Worm (Caenorhabditis elegans) whole organism, L1 larva: ENCODE results near the gene hsp-12.2.

Experiments
- C04F5.9 ChIP-seq: sonication (generic microtip); optimal IDR thresholded peaks from 2 replicates; lab custom pipeline; 2016; ENCODE audit warnings: missing genetic modification characterization, missing compliant biosample characterization
- C16A3.4 ChIP-seq: fragments of 150-350 bp; optimal IDR thresholded peaks from 2 replicates; lab custom pipeline; 2014; ENCODE audit warnings: missing biosample characterization, missing genetic modification characterization
- C34B4.2 ChIP-seq: sonication (generic microtip); optimal IDR thresholded peaks from 2 replicates; lab custom pipeline; 2017; ENCODE audit warnings: mild to moderate bottlenecking, missing genetic modification characterization, missing compliant biosample characterization
- F16B12.6 ChIP-seq: fragments of 150-350 bp; optimal IDR thresholded peaks from 2 replicates; lab custom pipeline; 2014; ENCODE audit warnings: missing biosample characterization, missing genetic modification characterization
- Y116A8C.19 ChIP-seq: sonication (generic microtip); optimal IDR thresholded peaks from 2 replicates; lab custom pipeline; 2016; ENCODE audit warnings: missing compliant biosample characterization, missing genetic modification characterization, borderline replicate concordance
- aha-1 ChIP-seq: fragments of 150-350 bp; optimal IDR thresholded peaks from 2 replicates; lab custom pipeline; 2014; ENCODE audit warnings: missing biosample characterization, missing genetic modification characterization
- alr-1 ChIP-seq: fragments of 200-800 bp; sonication (Bioruptor generic); optimal IDR thresholded peaks from 2 replicates; lab custom pipeline; 2018; ENCODE audit warnings: borderline replicate concordance, mild to moderate bottlenecking, missing genetic modification characterization, missing compliant biosample characterization
- aly-2 ChIP-seq: fragments of 150-350 bp; optimal IDR thresholded peaks from 2 replicates; lab custom pipeline; 2014; ENCODE audit warnings: missing biosample characterization, missing genetic modification characterization
- ama-1 ChIP-seq: fragments of 150-350 bp; optimal IDR thresholded peaks from 2 replicates; lab custom pipeline; 2014
- blmp-1 ChIP-seq: fragments of 150-350 bp; optimal IDR thresholded peaks from 2 replicates; lab custom pipeline; 2014; ENCODE audit warnings: missing biosample characterization, missing genetic modification characterization
- ceh-63 ChIP-seq: fragments of 200-800 bp; sonication (Bioruptor generic); optimal IDR thresholded peaks from 2 replicates; lab custom pipeline; 2018; ENCODE audit warnings: mild to moderate bottlenecking, missing genetic modification characterization, missing compliant biosample characterization
- ceh-8 ChIP-seq: fragments of 200-800 bp; sonication (Bioruptor generic); optimal IDR thresholded peaks from 2 replicates; lab custom pipeline; 2018; ENCODE audit warnings: mild to moderate bottlenecking, missing genetic modification characterization, moderate library complexity, missing compliant biosample characterization
- ceh-82 ChIP-seq, 3 experiments: fragments of 150-350 bp in 1 of 3; sonication (generic microtip) in 2 of 3; optimal IDR thresholded peaks; 2 replicates each; lab custom pipeline; 2014 to 2017; ENCODE audit warnings: missing biosample characterization in 3 of 3, missing genetic modification characterization in 3 of 3
- ceh-88 ChIP-seq: fragments of 200-800 bp; sonication (Bioruptor generic); IDR thresholded peaks from 2 replicates; pipeline ENCODE4 v1.3.6; 2022; ENCODE audit warnings: missing genetic modification characterization, missing compliant biosample characterization
- ceh-90 ChIP-seq: sonication (generic microtip); optimal IDR thresholded peaks from 2 replicates; lab custom pipeline; 2016; ENCODE audit warnings: missing genetic modification characterization, missing compliant biosample characterization
- ces-1 ChIP-seq: fragments of 150-350 bp; optimal IDR thresholded peaks from 2 replicates; lab custom pipeline; 2014; ENCODE audit warnings: missing biosample characterization, missing genetic modification reagents, missing genetic modification characterization
- dpl-1 ChIP-seq, 3 experiments: fragments of 150-350 bp in 2 of 3; sonication (generic microtip) in 1 of 3; optimal IDR thresholded peaks; 2 replicates each; lab custom pipeline; 2014 to 2017; ENCODE audit warnings: missing biosample characterization in 3 of 3, missing genetic modification characterization in 3 of 3, missing genetic modification reagents in 3 of 3
- dsc-1 ChIP-seq: sonication (generic microtip); optimal IDR thresholded peaks from 2 replicates; lab custom pipeline; 2016; ENCODE audit warnings: mild to moderate bottlenecking, missing genetic modification characterization, missing compliant biosample characterization
- efl-3 ChIP-seq: fragments of 200-800 bp; sonication (Bioruptor generic); optimal IDR thresholded peaks from 2 replicates; lab custom pipeline; 2018; ENCODE audit warnings: mild to moderate bottlenecking, missing genetic modification characterization, missing compliant biosample characterization
- elt-2 ChIP-seq: sonication (generic microtip); optimal IDR thresholded peaks from 2 replicates; lab custom pipeline; 2016; ENCODE audit warnings: missing genetic modification characterization, mild to moderate bottlenecking, inconsistent platforms, missing compliant biosample characterization, missing genetic modification reagents
- elt-3 ChIP-seq, 6 experiments: fragments of 150-350 bp in 1 of 6; sonication (generic microtip); optimal IDR thresholded peaks; 2 replicates each; lab custom pipeline; 2017 to 2018; ENCODE audit warnings: missing biosample characterization in 6 of 6, missing genetic modification characterization in 6 of 6, inconsistent platforms in 1 of 6
- fkh-8 ChIP-seq: sonication (generic microtip); optimal IDR thresholded peaks from 2 replicates; lab custom pipeline; 2016; ENCODE audit warnings: mild to moderate bottlenecking, missing genetic modification characterization, missing compliant biosample characterization
- grh-1 ChIP-seq: fragments of 200-800 bp; sonication (Bioruptor generic); IDR thresholded peaks from 2 replicates; pipeline ENCODE4 v1.3.6; 2022; ENCODE audit warnings: missing genetic modification reagents, missing genetic modification characterization, missing compliant biosample characterization
- irx-1 ChIP-seq: sonication (generic microtip); optimal IDR thresholded peaks from 2 replicates; lab custom pipeline; 2016; ENCODE audit warnings: missing genetic modification characterization, missing compliant biosample characterization
- isw-1 ChIP-seq: fragments of 200-800 bp; sonication (Bioruptor generic); IDR thresholded peaks from 2 replicates; pipeline ENCODE4 v1.3.6; 2022; ENCODE audit warnings: missing genetic modification characterization, missing compliant biosample characterization
- lin-13 ChIP-seq: fragments of 150-350 bp; optimal IDR thresholded peaks from 2 replicates; lab custom pipeline; 2014; ENCODE audit warnings: missing biosample characterization, missing genetic modification reagents, missing genetic modification characterization
- lin-15B ChIP-seq: fragments of 150-350 bp; sonication (generic microtip); optimal IDR thresholded peaks from 3 replicates; lab custom pipeline; 2014; ENCODE audit warnings: missing biosample characterization, missing genetic modification characterization
- lin-35 ChIP-seq, 2 experiments: fragments of 150-350 bp; optimal IDR thresholded peaks; 2 replicates each; lab custom pipeline; 2014; ENCODE audit warnings: missing biosample characterization in 2 of 2, missing genetic modification characterization in 2 of 2, missing genetic modification reagents in 2 of 2
- lir-3 ChIP-seq: sonication (generic microtip); optimal IDR thresholded peaks from 2 replicates; lab custom pipeline; 2016; ENCODE audit warnings: mild to moderate bottlenecking, missing genetic modification characterization, moderate library complexity, missing compliant biosample characterization; ENCODE audit not compliant: poor library complexity
- mdl-1 ChIP-seq, 2 experiments: fragments of 150-350 bp; optimal IDR thresholded peaks; 2 replicates each; lab custom pipeline; 2014 to 2017; ENCODE audit warnings: missing biosample characterization in 2 of 2, missing genetic modification characterization in 2 of 2, inconsistent platforms in 1 of 2
- nhr-11 ChIP-seq: fragments of 150-350 bp; optimal IDR thresholded peaks from 2 replicates; lab custom pipeline; 2014; ENCODE audit warnings: missing biosample characterization, missing genetic modification characterization
- nhr-19 ChIP-seq: fragments of 200-800 bp; sonication (Bioruptor generic); conservative IDR thresholded peaks from 2 replicates; pipeline ENCODE4 v1.3.6; 2022; ENCODE audit warnings: missing genetic modification characterization, missing compliant biosample characterization
- nhr-20 ChIP-seq: sonication (generic microtip); optimal IDR thresholded peaks from 2 replicates; lab custom pipeline; 2016; ENCODE audit warnings: mild to moderate bottlenecking, missing genetic modification characterization, missing compliant biosample characterization
- nhr-28 ChIP-seq: fragments of 150-350 bp; optimal IDR thresholded peaks from 2 replicates; lab custom pipeline; 2014; ENCODE audit warnings: missing biosample characterization, missing genetic modification characterization
- nhr-71 ChIP-seq: sonication (generic microtip); optimal IDR thresholded peaks from 2 replicates; lab custom pipeline; 2016; ENCODE audit warnings: mild to moderate bottlenecking, missing genetic modification characterization, moderate library complexity, missing compliant biosample characterization
- nhr-76 ChIP-seq: sonication (generic microtip); optimal IDR thresholded peaks from 2 replicates; lab custom pipeline; 2017; ENCODE audit warnings: missing biosample characterization, missing genetic modification characterization
- nhr-90 ChIP-seq: sonication (generic microtip); optimal IDR thresholded peaks from 2 replicates; lab custom pipeline; 2016; ENCODE audit warnings: mild to moderate bottlenecking, missing genetic modification characterization, missing compliant biosample characterization; ENCODE audit not compliant: poor library complexity
- pqm-1 ChIP-seq: sonication (generic microtip); optimal IDR thresholded peaks from 3 replicates; lab custom pipeline; 2017; ENCODE audit warnings: missing biosample characterization, missing genetic modification characterization
- rnt-1 ChIP-seq: sonication (generic microtip); optimal IDR thresholded peaks from 2 replicates; lab custom pipeline; 2016; ENCODE audit warnings: mild to moderate bottlenecking, missing genetic modification characterization, moderate library complexity, missing compliant biosample characterization
- skn-1 ChIP-seq: fragments of 150-350 bp; optimal IDR thresholded peaks from 2 replicates; lab custom pipeline; 2014; ENCODE audit warnings: missing biosample characterization, missing genetic modification characterization
- snpc-4 ChIP-seq: fragments of 150-350 bp; optimal IDR thresholded peaks from 2 replicates; lab custom pipeline; 2014; ENCODE audit warnings: missing biosample characterization, missing genetic modification characterization
- snu-23 ChIP-seq: sonication (generic microtip); optimal IDR thresholded peaks from 2 replicates; lab custom pipeline; 2016; ENCODE audit warnings: missing genetic modification characterization, missing compliant biosample characterization
- sptf-1 ChIP-seq: fragments of 150-350 bp; optimal IDR thresholded peaks from 2 replicates; lab custom pipeline; 2014; ENCODE audit warnings: missing biosample characterization, missing genetic modification characterization
- sup-37 ChIP-seq: fragments of 200-800 bp; sonication (Bioruptor generic); optimal IDR thresholded peaks from 2 replicates; lab custom pipeline; 2018; ENCODE audit warnings: mild to moderate bottlenecking, missing genetic modification characterization, missing compliant biosample characterization
- tbx-2 ChIP-seq: sonication (generic microtip); optimal IDR thresholded peaks from 2 replicates; lab custom pipeline; 2016; ENCODE audit warnings: missing genetic modification characterization, missing compliant biosample characterization
- tlp-1 ChIP-seq: fragments of 150-350 bp; optimal IDR thresholded peaks from 2 replicates; lab custom pipeline; 2014; ENCODE audit warnings: missing biosample characterization, missing genetic modification characterization
- unc-86 ChIP-seq: sonication (generic microtip); optimal IDR thresholded peaks from 2 replicates; lab custom pipeline; 2016; ENCODE audit warnings: missing genetic modification characterization, missing compliant biosample characterization
- unc-98 ChIP-seq: fragments of 200-800 bp; sonication (Bioruptor generic); IDR thresholded peaks from 2 replicates; pipeline ENCODE4 v1.3.6; 2022; ENCODE audit warnings: missing genetic modification characterization, missing compliant biosample characterization
- zag-1 ChIP-seq: fragments of 150-350 bp; optimal IDR thresholded peaks from 2 replicates; lab custom pipeline; 2014; ENCODE audit warnings: missing biosample characterization, missing genetic modification characterization
- zip-4 ChIP-seq: fragments of 200-800 bp; sonication (Bioruptor generic); optimal IDR thresholded peaks from 2 replicates; lab custom pipeline; 2018; ENCODE audit warnings: mild to moderate bottlenecking, missing genetic modification characterization, moderate library complexity, missing compliant biosample characterization
- ztf-11 ChIP-seq, 2 experiments: sonication (generic microtip); optimal IDR thresholded peaks; 2 replicates each; lab custom pipeline; 2016 to 2017; ENCODE audit warnings: missing genetic modification characterization in 2 of 2, missing biosample characterization in 1 of 2, missing compliant biosample characterization in 1 of 2
- ztf-4 ChIP-seq: fragments of 150-350 bp; optimal IDR thresholded peaks from 2 replicates; lab custom pipeline; 2014; ENCODE audit warnings: missing biosample characterization, missing genetic modification characterization

The hsp-12.2 gene

DNA sequence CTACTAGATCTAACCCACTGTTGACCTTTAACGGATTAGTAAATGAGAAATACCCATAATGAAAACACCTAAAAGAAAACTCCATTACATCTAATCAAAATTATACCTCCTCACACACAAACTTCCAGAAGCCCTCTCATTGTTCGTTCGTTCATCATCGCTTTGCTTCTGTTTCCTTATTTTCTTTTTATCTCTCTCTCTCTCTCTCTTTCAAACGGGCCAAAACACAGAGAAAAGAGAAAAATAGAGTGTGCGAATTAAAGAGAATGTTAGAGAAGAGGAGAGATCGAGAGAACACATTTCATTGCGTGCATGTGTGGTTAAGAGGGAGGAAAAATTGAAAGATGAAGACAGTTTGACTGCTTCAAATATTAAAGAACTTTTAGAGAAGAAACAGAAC is 13.6 kb upstream of the hsp-12.2 start (continued):
- TF ChIP-seq ceh-8 (GFP tag; lab: Kevin White, UChicago), result no peak
- TF ChIP-seq, all 84 proteins: peak for 28

DNA sequence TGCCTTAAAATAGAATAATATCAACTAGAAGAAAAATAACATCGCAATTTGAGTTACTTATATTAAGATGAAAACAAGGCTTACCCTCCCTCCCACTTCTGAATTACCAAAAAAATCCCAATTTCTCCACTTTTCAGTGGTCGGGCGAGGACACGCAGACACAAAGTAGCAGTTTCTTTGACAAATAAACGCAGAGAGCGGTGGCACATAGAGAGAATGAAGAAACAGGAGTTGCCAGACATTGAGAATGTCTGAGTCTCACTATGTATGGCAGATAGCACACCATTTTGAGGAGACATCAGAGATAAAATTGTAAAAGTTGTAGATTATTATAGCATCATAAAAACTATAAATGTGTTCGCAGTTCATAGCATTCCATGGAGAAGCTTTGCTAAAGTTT is 12.6 kb upstream of the hsp-12.2 start:
- TF ChIP-seq nhr-20 (tag; lab: Kevin White, UChicago), result peak; percentile 53
- TF ChIP-seq grh-1 (GFP tag; lab: Robert Waterston, UW), result no peak
- no peak for TF ChIP-seq ceh-88 (GFP tag; lab: Robert Waterston, UW)
- no peak for TF ChIP-seq efl-3 (GFP tag; lab: Kevin White, UChicago)
- no peak for TF ChIP-seq ceh-90 (tag; lab: Kevin White, UChicago)
- no peak for TF ChIP-seq ztf-11 (tag; optimal IDR thresholded peaks at IDR 0.05; lab: Kevin White, UChicago)
- TF ChIP-seq ceh-82 (tag; optimal IDR thresholded peaks at IDR 0.05; lab: Kevin White, UChicago), result peak; percentile 12 to 63 (median 48)
- TF ChIP-seq nhr-19, result peak; percentile 45
- no peak for TF ChIP-seq sptf-1
- peak in 1 of 2 experiments; percentile 46 for TF ChIP-seq mdl-1 (tag; optimal IDR thresholded peaks at IDR 0.05; lab: Kevin White, UChicago)
- peak in 2 of 3 experiments; percentile 33 to 36 for TF ChIP-seq dpl-1 (GFP tag; optimal IDR thresholded peaks at IDR 0.05; lab: Kevin White, UChicago)
- no peak for TF ChIP-seq pqm-1 (tag; lab: Kevin White, UChicago)
- TF ChIP-seq tlp-1 (tag; lab: Kevin White, UChicago), result no peak
- TF ChIP-seq C04F5.9 (tag; lab: Kevin White, UChicago), result no peak
- TF ChIP-seq isw-1 (GFP tag; lab: Robert Waterston, UW), result peak; percentile 26; the same call in 1 of the 2 replicates
- TF ChIP-seq lin-15B (tag; lab: Kevin White, UChicago), result no peak
- no peak for TF ChIP-seq ces-1 (GFP tag; lab: Kevin White, UChicago)
- TF ChIP-seq snu-23, result peak; percentile 77
- no peak for TF ChIP-seq nhr-28 (tag; lab: Kevin White, UChicago)
- no peak for TF ChIP-seq sup-37 (GFP tag; lab: Kevin White, UChicago)
- TF ChIP-seq ceh-63 (GFP tag; lab: Kevin White, UChicago), result no peak
- TF ChIP-seq ama-1, result peak; percentile 10
- no peak for TF ChIP-seq nhr-76 (tag; lab: Kevin White, UChicago)
- no peak for TF ChIP-seq unc-98
- TF ChIP-seq fkh-8, result peak; percentile 36
- peak; percentile 41 for TF ChIP-seq nhr-11 (tag; lab: Kevin White, UChicago)
- TF ChIP-seq unc-86 (tag; lab: Kevin White, UChicago), result peak; percentile 46
- no peak for TF ChIP-seq aha-1 (tag; lab: Kevin White, UChicago)
- TF ChIP-seq tbx-2 (tag; lab: Kevin White, UChicago), result peak; percentile 50
- no peak for TF ChIP-seq dsc-1 (tag; lab: Kevin White, UChicago)
- no peak for TF ChIP-seq C34B4.2 (tag; lab: Kevin White, UChicago)
- TF ChIP-seq C16A3.4 (tag; lab: Kevin White, UChicago), result no peak
- peak; percentile 52 for TF ChIP-seq skn-1 (tag; lab: Kevin White, UChicago)
- no peak for TF ChIP-seq snpc-4 (tag; lab: Kevin White, UChicago)
- TF ChIP-seq nhr-90 (tag; lab: Kevin White, UChicago), result peak; percentile 14
- no peak for TF ChIP-seq F16B12.6
- no peak for TF ChIP-seq zag-1
- peak; percentile 71 for TF ChIP-seq rnt-1 (tag; lab: Kevin White, UChicago)
- peak; percentile 16 for TF ChIP-seq irx-1 (tag; lab: Kevin White, UChicago)
- no peak for TF ChIP-seq alr-1 (tag; lab: Kevin White, UChicago)
- TF ChIP-seq lin-13 (GFP tag; lab: Kevin White, UChicago), result peak; percentile 57
- peak; percentile 80 for TF ChIP-seq nhr-71 (tag; lab: Kevin White, UChicago)
- peak; percentile 22 for TF ChIP-seq elt-2
- no peak for TF ChIP-seq aly-2
- TF ChIP-seq ztf-4 (tag; lab: Kevin White, UChicago), result no peak
- no peak for TF ChIP-seq zip-4 (GFP tag; lab: Kevin White, UChicago)
- peak in 1 of 6 experiments; percentile 30 for TF ChIP-seq elt-3 (tag; optimal IDR thresholded peaks at IDR 0.05; lab: Kevin White, UChicago)
- TF ChIP-seq blmp-1, result peak; percentile 62
- TF ChIP-seq Y116A8C.19 (tag; lab: Kevin White, UChicago), result no peak
- peak; percentile 58 for TF ChIP-seq lir-3 (tag; lab: Kevin White, UChicago)
- peak; percentile 32 to 54 for TF ChIP-seq lin-35 (GFP tag; optimal IDR thresholded peaks at IDR 0.05; lab: Kevin White, UChicago)
